Worm (Caenorhabditis elegans) whole organism, L2 larva: ENCODE data around the gene str-37.

Experiments
- C34F6.9 ChIP-seq: fragments of 150-350 bp; optimal IDR thresholded peaks from 2 replicates; lab custom pipeline; 2014; ENCODE audit warnings: missing biosample characterization, missing genetic modification characterization
- F13H6.1 ChIP-seq: sonication (generic microtip); optimal IDR thresholded peaks from 2 replicates; lab custom pipeline; 2016; ENCODE audit warnings: missing genetic modification characterization, missing compliant biosample characterization
- Y55F3AM.14 ChIP-seq: fragments of 200-800 bp; sonication (Bioruptor generic); optimal IDR thresholded peaks from 2 replicates; lab custom pipeline; 2018; ENCODE audit warnings: mild to moderate bottlenecking, missing genetic modification characterization, missing compliant biosample characterization
- ZK546.5 ChIP-seq: sonication (generic microtip); optimal IDR thresholded peaks from 2 replicates; lab custom pipeline; 2017; ENCODE audit warnings: missing biosample characterization, missing genetic modification characterization
- alr-1 ChIP-seq: fragments of 150-350 bp; optimal IDR thresholded peaks from 2 replicates; lab custom pipeline; 2014; ENCODE audit warnings: missing biosample characterization, missing genetic modification characterization
- blmp-1 ChIP-seq: sonication (generic microtip); optimal IDR thresholded peaks from 2 replicates; lab custom pipeline; 2017; ENCODE audit warnings: missing genetic modification characterization, mild to moderate bottlenecking, missing compliant biosample characterization, antibody characterized with exemption, moderate library complexity; ENCODE audit not compliant: insufficient read depth
- ceh-82 ChIP-seq: fragments of 150-350 bp; optimal IDR thresholded peaks from 2 replicates; lab custom pipeline; 2014; ENCODE audit warnings: missing biosample characterization, missing genetic modification characterization
- crh-2 ChIP-seq: sonication (generic microtip); optimal IDR thresholded peaks from 2 replicates; lab custom pipeline; 2017; ENCODE audit warnings: missing biosample characterization, missing genetic modification characterization
- elt-1 ChIP-seq: fragments of 150-350 bp; optimal IDR thresholded peaks from 2 replicates; lab custom pipeline; 2014; ENCODE audit warnings: missing biosample characterization, missing genetic modification characterization
- elt-3 ChIP-seq: sonication (generic microtip); optimal IDR thresholded peaks from 2 replicates; lab custom pipeline; 2017; ENCODE audit warnings: missing biosample characterization, missing genetic modification characterization
- fos-1 ChIP-seq: fragments of 150-350 bp; optimal IDR thresholded peaks from 2 replicates; lab custom pipeline; 2014; ENCODE audit warnings: missing biosample characterization, missing genetic modification characterization
- gmeb-1 ChIP-seq: fragments of 150-350 bp; optimal IDR thresholded peaks from 2 replicates; lab custom pipeline; 2014; ENCODE audit warnings: missing biosample characterization, missing genetic modification characterization
- lin-11 ChIP-seq: fragments of 150-350 bp; sonication (generic microtip); optimal IDR thresholded peaks from 2 replicates; lab custom pipeline; 2014; ENCODE audit warnings: missing biosample characterization, missing genetic modification characterization, inconsistent platforms, mixed read lengths
- lin-39 ChIP-seq: fragments of 150-350 bp; optimal IDR thresholded peaks from 2 replicates; lab custom pipeline; 2014; ENCODE audit warnings: missing biosample characterization, missing genetic modification reagents, missing genetic modification characterization
- mdl-1 ChIP-seq, 2 experiments: fragments of 150-350 bp in 1 of 2; sonication (generic microtip) in 1 of 2; optimal IDR thresholded peaks; 2 replicates each; lab custom pipeline; 2017; ENCODE audit warnings: missing biosample characterization in 2 of 2, missing genetic modification characterization in 2 of 2
- nhr-10 ChIP-seq: sonication (generic microtip); optimal IDR thresholded peaks from 2 replicates; lab custom pipeline; 2017; ENCODE audit warnings: missing biosample characterization, missing genetic modification characterization
- nhr-12 ChIP-seq: fragments of 150-350 bp; optimal IDR thresholded peaks from 2 replicates; lab custom pipeline; 2014; ENCODE audit warnings: missing biosample characterization, missing genetic modification characterization
- sem-4 ChIP-seq: fragments of 150-350 bp; optimal IDR thresholded peaks from 2 replicates; lab custom pipeline; 2014; ENCODE audit warnings: missing biosample characterization, missing genetic modification reagents, missing genetic modification characterization
- skn-1 ChIP-seq: sonication (generic microtip); optimal IDR thresholded peaks from 2 replicates; lab custom pipeline; 2017; ENCODE audit warnings: missing biosample characterization, missing genetic modification characterization
- sma-9 ChIP-seq, 2 experiments: fragments of 150-350 bp in 1 of 2; sonication (generic microtip) in 1 of 2; optimal IDR thresholded peaks; 2 replicates each; lab custom pipeline; 2014 to 2016; ENCODE audit warnings: missing genetic modification characterization in 2 of 2, mild to moderate bottlenecking in 1 of 2, missing biosample characterization in 1 of 2, missing compliant biosample characterization in 1 of 2, missing genetic modification reagents in 1 of 2, moderate library complexity in 1 of 2
- unc-62 ChIP-seq: fragments of 150-350 bp; optimal IDR thresholded peaks from 2 replicates; lab custom pipeline; 2014; ENCODE audit warnings: missing biosample characterization, missing genetic modification reagents, missing genetic modification characterization
- zag-1 ChIP-seq: fragments of 150-350 bp; optimal IDR thresholded peaks from 2 replicates; lab custom pipeline; 2014; ENCODE audit warnings: missing biosample characterization, missing genetic modification characterization
- ztf-1 ChIP-seq: fragments of 200-800 bp; sonication (Bioruptor generic); conservative IDR thresholded peaks from 2 replicates; pipeline ENCODE4 v1.3.6; 2022; ENCODE audit warnings: missing genetic modification characterization, missing compliant biosample characterization
- ztf-4 ChIP-seq: fragments of 150-350 bp; optimal IDR thresholded peaks from 2 replicates; lab custom pipeline; 2014; ENCODE audit warnings: missing biosample characterization, missing genetic modification characterization

Gene str-37

ce11 chrV:13375861-13376260 lies 48.3 kb downstream of the str-37 start (continued):
- TF ChIP-seq nhr-12 (tag; lab: Kevin White, UChicago) (no peak), elt-1 (tag; lab: Kevin White, UChicago) (no peak), blmp-1 (tag; lab: Kevin White, UChicago) (peak; percentile 22), zag-1 (no peak), unc-62 (GFP tag; lab: Kevin White, UChicago) (no peak), lin-11 (tag; lab: Kevin White, UChicago) (no peak), sma-9 (GFP tag; optimal IDR thresholded peaks at IDR 0.05; lab: Kevin White, UChicago) (peak; percentile 43), sma-9 (tag; optimal IDR thresholded peaks at IDR 0.05; lab: Kevin White, UChicago) (no peak), crh-2 (no peak), ZK546.5 (tag; lab: Kevin White, UChicago) (no peak), ztf-4 (tag; lab: Kevin White, UChicago) (no peak), Y55F3AM.14 (GFP tag; lab: Kevin White, UChicago) (no peak), mdl-1 (tag; optimal IDR thresholded peaks at IDR 0.05; lab: Kevin White, UChicago) (no peak), ztf-1 (GFP tag; lab: Robert Waterston, UW) (no peak), gmeb-1 (no peak), ceh-82 (tag; lab: Kevin White, UChicago) (no peak), C34F6.9 (no peak), nhr-10 (tag; lab: Kevin White, UChicago) (no peak), lin-39 (tag; lab: Kevin White, UChicago) (no peak), elt-3 (tag; lab: Kevin White, UChicago) (no peak), skn-1 (tag; lab: Kevin White, UChicago) (no peak), sem-4 (tag; lab: Kevin White, UChicago) (no peak), alr-1 (tag; lab: Kevin White, UChicago) (no peak)
- TF ChIP-seq, all 48 proteins: peak for 11

DNA sequence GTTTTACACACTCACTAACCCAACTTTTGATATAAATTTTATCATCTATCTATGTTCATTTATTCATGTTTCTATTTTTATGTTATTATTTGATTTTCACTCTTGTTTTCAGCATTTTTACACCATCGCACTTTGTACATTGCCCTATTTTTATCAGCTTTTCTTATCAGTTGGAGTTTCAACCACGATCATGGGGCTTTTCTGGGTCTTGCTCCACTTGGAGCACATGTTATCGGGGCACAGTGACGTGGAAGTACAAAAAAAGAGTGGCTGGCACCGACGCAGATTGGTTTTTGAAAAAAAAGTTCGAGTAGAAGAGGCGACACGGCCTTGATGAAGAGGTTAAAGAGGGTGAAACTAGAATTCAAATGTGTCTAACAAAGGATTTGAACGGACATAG lies 49.6 kb downstream of the str-37 start:
- peak; percentile 55 for TF ChIP-seq fos-1
- TF ChIP-seq gmeb-1, result peak; percentile 27
- peak; percentile 85 for TF ChIP-seq crh-2
- TF ChIP-seq sma-9 (GFP tag; optimal IDR thresholded peaks at IDR 0.05; lab: Kevin White, UChicago), result peak; percentile 51
- TF ChIP-seq sma-9 (tag; optimal IDR thresholded peaks at IDR 0.05; lab: Kevin White, UChicago), result no peak
- peak; percentile 25 for TF ChIP-seq F13H6.1 (tag; lab: Kevin White, UChicago)
- no peak for TF ChIP-seq ceh-82 (tag; lab: Kevin White, UChicago)
